Fruit fly (Drosophila melanogaster): ENCODE data around the gene CG4511.

The CG4511 gene

DNA sequence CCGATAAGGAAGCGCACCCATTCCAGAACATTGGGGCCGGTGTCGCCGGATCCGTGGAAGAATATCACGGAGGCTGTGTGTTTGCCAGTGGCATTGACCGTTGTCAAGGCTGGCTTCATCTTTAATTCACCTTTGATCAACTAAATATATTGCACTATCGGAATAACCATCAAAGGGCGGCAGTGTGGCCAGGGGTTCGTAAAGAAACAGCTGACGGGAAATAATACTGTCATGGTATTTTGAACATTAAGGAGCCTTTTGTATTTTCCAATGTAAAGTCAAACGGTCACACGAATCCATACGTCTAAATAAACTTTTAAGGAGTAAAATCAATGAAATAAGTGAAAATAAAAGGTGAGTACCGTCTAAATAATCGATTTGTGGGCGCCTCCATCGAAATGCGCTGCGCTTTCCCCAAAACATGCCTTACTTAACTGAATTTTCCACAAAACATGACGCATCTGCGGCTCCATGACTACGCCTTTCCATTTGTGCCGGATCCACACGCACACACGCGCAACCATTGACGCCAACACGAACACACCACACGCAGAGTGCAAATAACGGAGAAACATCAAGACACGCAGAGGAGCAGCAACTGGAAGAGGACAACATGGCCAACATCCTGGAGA, at the start of gene CG4511, which contains the start of gene CG6567:
Gene CG4511 (plus strand): TSS at position 259 of the 632 bp plus-strand sequence.
Gene CG6567 (minus strand): TSS at position 209 of the 632 bp plus-strand sequence.
- TF ChIP-seq psq (GFP tag; optimal IDR thresholded peaks at IDR 0.05) (no peak), CG7963 (GFP tag; IDR thresholded peaks at IDR 0.05; ENCODE audit: partially characterized antibody) (no peak), ind (GFP tag; optimal IDR thresholded peaks at IDR 0.05) (no peak), Xbp1 (GFP tag; optimal IDR thresholded peaks at IDR 0.05) (no peak), Drgx (GFP tag; IDR thresholded peaks at IDR 0.05) (no peak), CG2202 (tag; optimal IDR thresholded peaks at IDR 0.05) (no peak), CG12299 (tag; optimal IDR thresholded peaks at IDR 0.05) (no peak), CG5245 (GFP tag; optimal IDR thresholded peaks at IDR 0.05) (no peak), luna (GFP tag; optimal IDR thresholded peaks at IDR 0.05) (no peak), dpn (GFP tag; optimal IDR thresholded peaks at IDR 0.05) (no peak), CG16863 (GFP tag; optimal IDR thresholded peaks at IDR 0.05) (no peak), esg (GFP tag; conservative IDR thresholded peaks at IDR 0.05) (no peak), dati (GFP tag; IDR thresholded peaks at IDR 0.05) (no peak), gsb-n (tag; optimal IDR thresholded peaks at IDR 0.05) (no peak), z (GFP tag; IDR thresholded peaks at IDR 0.05) (no peak), Dll (GFP tag; IDR thresholded peaks at IDR 0.05; ENCODE audit: partially characterized antibody) (0 out of 4 replicates have a peak, but pooled peaks have one; percentile 35), Rfx (GFP tag; IDR thresholded peaks at IDR 0.05) (no peak), CG13775 (GFP tag; optimal IDR thresholded peaks at IDR 0.05) (peak; percentile 4), Bteb2 (GFP tag; optimal IDR thresholded peaks at IDR 0.05) (no peak), Hr78 (GFP tag; optimal IDR thresholded peaks at IDR 0.05) (no peak), CG17829 (tag; optimal IDR thresholded peaks at IDR 0.05) (peak; percentile 50), CG34376 (GFP tag; optimal IDR thresholded peaks at IDR 0.05) (peak; percentile 6), chif (GFP tag; optimal IDR thresholded peaks at IDR 0.05) (no peak), CG10959 (GFP tag; IDR thresholded peaks at IDR 0.05) (no peak), CG9817 (tag; optimal IDR thresholded peaks at IDR 0.05) (no peak), hb (GFP tag; IDR thresholded peaks at IDR 0.05; ENCODE audit: partially characterized antibody) (no peak), shn (GFP tag; optimal IDR thresholded peaks at IDR 0.05) (no peak), dmrt11E (tag; optimal IDR thresholded peaks at IDR 0.05) (no peak), scrt (GFP tag; optimal IDR thresholded peaks at IDR 0.05) (no peak), emc (GFP tag; optimal IDR thresholded peaks at IDR 0.05) (no peak), CG17612 (GFP tag; IDR thresholded peaks at IDR 0.05) (no peak), h (optimal IDR thresholded peaks at IDR 0.05) (no peak), MBD-R2 (GFP tag; IDR thresholded peaks at IDR 0.05) (peak; percentile 95), Poxn (GFP tag; IDR thresholded peaks at IDR 0.05) (no peak), CG17912 (GFP tag; optimal IDR thresholded peaks at IDR 0.05) (no peak), Aef1 (GFP tag; IDR thresholded peaks at IDR 0.05) (no peak), NFAT (GFP tag; IDR thresholded peaks at IDR 0.05) (no peak), BEAF-32 (GFP tag; optimal IDR thresholded peaks at IDR 0.05) (peak; percentile 56), crol (GFP tag; IDR thresholded peaks at IDR 0.05) (no peak), CG10274 (GFP tag; optimal IDR thresholded peaks at IDR 0.05) (no peak), CG15514 (GFP tag; optimal IDR thresholded peaks at IDR 0.05) (peak; percentile 44), GATAe (GFP tag; conservative IDR thresholded peaks at IDR 0.05) (no peak), Kr (GFP tag; optimal IDR thresholded peaks at IDR 0.05) (no peak), CG17328 (GFP tag; IDR thresholded peaks at IDR 0.05) (no peak), sna (GFP tag; IDR thresholded peaks at IDR 0.05; ENCODE audit: partially characterized antibody) (no peak), abd-A (tag; optimal IDR thresholded peaks at IDR 0.05) (no peak), CG1832 (GFP tag; optimal IDR thresholded peaks at IDR 0.05) (no peak), CG18599 (GFP tag; optimal IDR thresholded peaks at IDR 0.05) (no peak), CG43689 (GFP tag; IDR thresholded peaks at IDR 0.05) (no peak), sc (optimal IDR thresholded peaks at IDR 0.05) (no peak), sc (GFP tag; optimal IDR thresholded peaks at IDR 0.05) (no peak)

Measured in whole organism, embryonic.